Fruit fly (Drosophila melanogaster) ovary, adult (tissue): ENCODE results near the gene Trmt61.

Source experiments
- CG17801 ChIP-seq: fragments of 200-800 bp; optimal IDR thresholded peaks from 2 replicates; lab custom pipeline; 2019; ENCODE audit warnings: missing biosample characterization, mild to moderate bottlenecking, missing genetic modification characterization, moderate library complexity; ENCODE audit not compliant: partially characterized antibody

The Trmt61 gene

DNA sequence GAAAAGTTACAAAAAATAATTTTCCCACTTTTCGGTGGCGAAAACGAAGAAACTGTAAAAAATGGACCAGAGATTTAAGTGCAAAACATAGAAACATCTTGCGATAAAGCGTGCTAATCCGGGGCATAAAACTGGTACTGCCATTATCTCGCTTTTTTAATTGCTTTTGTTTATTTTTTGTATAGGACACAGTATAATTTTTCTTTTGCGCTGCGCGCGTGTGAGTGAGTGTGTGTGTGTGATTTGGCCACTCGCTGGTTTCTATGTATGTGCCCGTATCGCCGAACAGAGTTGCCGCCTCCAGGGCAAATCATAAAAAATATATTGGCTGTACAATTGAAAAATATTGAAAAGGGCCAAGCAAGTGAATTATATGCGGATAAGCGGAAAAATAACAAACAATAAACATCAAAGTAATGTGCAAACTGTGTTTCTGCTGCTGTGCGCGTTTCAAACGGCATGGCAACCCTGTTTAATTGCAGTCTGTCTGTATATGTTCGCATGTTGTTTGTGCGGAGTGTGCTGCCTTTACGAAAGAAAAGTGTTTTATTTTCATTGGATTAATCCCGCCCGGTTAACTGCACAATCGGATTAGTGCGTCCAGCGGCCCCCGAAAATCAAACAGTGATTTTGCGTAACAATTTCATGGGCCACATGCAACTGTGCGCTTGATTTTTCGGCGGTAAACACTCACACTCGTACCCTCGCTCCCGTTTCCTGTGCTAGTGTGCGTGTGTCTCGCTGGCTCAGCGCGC is 17.0 kb upstream of the Trmt61 start:
- peak; percentile 86 for TF ChIP-seq CG17801 (GFP tag; lab: Kevin White, UChicago)

dm6 chr3R:26052150-26052908 is 7.0 kb upstream of the Trmt61 start, which contains the start of the genes Exo84 and Vps2:
Exo84 (minus strand) TSS chr3R:26052257.
Vps2 (plus strand) TSS chr3R:26052821.
- TF ChIP-seq CG17801 (GFP tag; lab: Kevin White, UChicago): no peak

- TF ChIP-seq CG17801 (GFP tag; lab: Kevin White, UChicago): peak; percentile 85
These were observed 4.1 kb upstream of the Trmt61 start, which contains the start of gene Cmpk for dm6 chr3R:26055214-26055632. Cmpk (minus strand) TSS chr3R:26055438.

DNA sequence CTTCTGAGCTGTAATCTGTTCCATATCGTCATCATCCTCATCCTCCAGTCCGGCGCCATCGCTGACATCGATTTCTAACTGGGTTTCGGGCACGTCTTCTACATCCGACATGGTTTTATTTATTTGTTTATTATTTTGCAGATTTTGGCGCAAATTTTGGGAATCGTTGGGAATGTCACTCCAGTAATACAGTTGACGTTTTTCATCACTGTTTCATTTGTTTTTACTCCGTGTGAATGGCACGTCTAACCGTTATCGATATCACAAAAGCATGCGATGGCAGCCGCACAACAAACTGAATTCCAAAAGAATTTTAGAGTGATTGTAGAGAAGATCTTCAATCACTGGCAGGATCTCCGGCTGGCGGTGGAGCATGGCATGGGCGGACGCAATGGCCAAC is 2.9 kb upstream of the Trmt61 start, which contains the start of the genes Sld5 and CG14543:
Sld5 (minus strand) TSS at position 167 of the 400 bp plus-strand sequence.
CG14543 (plus strand) TSS at position 250 of the 400 bp plus-strand sequence.
- peak; percentile 8 for TF ChIP-seq CG17801 (GFP tag; lab: Kevin White, UChicago)

DNA sequence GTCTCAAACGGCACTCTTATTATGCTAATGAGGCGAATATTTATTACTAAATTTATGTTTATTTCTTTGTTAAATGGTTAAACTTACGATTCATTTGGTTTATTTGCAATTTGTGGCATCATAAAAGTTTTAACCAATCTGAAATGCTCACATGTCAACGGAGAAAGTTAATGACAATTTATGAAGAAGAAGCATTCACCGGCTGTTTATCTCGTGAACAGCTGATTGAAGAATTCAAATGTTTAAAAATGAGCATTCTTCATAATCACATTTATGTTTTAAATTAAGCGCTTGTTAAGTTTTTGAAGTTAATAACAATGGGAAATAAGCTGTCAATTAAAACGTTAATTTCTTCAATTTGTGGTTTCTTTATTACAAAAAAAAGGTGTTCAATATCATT is 1.2 kb upstream of the Trmt61 start, which contains the start of the genes PIG-P and Tcs6:
PIG-P (minus strand) TSS at position 158 of the 400 bp plus-strand sequence.
Tcs6 (minus strand) TSS at position 158 of the 400 bp plus-strand sequence.
- TF ChIP-seq CG17801 (GFP tag; lab: Kevin White, UChicago): no peak

dm6 chr3R:26062911-26063310 is 3.6 kb downstream of the Trmt61 start, which contains the start of gene CG14551:
CG14551 (minus strand) TSS chr3R:26063011.
- no peak for TF ChIP-seq CG17801 (GFP tag; lab: Kevin White, UChicago)

- no peak for TF ChIP-seq CG17801 (GFP tag; lab: Kevin White, UChicago)
These were observed 5.4 kb downstream of the Trmt61 start for dm6 chr3R:26064708-26065107.

dm6 chr3R:26068135-26068534 is 8.8 kb downstream of the Trmt61 start:
- no peak for TF ChIP-seq CG17801 (GFP tag; lab: Kevin White, UChicago)

dm6 chr3R:26072477-26072876 is 13.2 kb downstream of the Trmt61 start:
- TF ChIP-seq CG17801 (GFP tag; lab: Kevin White, UChicago): no peak

DNA sequence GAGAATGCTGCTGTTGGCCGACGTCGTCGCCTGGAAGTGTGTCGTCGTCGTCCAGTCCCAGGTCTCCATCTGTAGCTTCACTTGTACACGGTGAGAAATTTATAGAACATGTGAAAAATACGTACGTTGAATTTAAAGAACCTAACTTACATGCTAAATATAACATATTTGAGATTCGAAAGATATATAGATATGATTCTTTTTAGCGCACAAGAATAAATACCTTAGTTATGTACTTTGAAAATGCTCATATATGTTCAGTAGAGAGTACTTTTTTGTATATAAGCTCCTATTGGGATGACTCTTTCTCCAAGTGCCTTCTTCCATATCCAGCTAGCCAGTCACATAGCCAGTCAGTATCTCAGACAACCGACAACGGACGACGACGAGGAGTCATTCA is 16.0 kb downstream of the Trmt61 start:
- TF ChIP-seq CG17801 (GFP tag; lab: Kevin White, UChicago): no peak

dm6 chr3R:26081380-26081991 is 22.2 kb downstream of the Trmt61 start:
- TF ChIP-seq CG17801 (GFP tag; lab: Kevin White, UChicago): no peak

DNA sequence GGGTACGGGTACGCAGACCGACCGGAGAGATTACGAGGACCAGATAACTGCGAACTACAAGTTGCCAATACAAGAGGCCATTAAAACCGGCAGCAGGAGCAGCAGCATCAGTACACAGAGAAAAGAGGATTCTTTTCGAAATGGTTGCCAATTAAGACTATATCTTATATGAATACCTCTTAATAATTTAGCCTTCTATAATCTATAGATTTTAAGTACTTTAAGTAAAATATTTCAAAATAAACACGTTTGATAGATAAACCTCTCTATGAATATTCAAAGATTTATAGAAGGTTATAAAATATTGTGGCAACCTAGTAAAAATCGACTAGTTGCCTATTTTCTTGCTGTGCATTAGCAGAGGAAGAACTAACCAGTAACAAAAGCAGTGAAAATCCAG is 36.3 kb downstream of the Trmt61 start:
- no peak for TF ChIP-seq CG17801 (GFP tag; lab: Kevin White, UChicago)

DNA sequence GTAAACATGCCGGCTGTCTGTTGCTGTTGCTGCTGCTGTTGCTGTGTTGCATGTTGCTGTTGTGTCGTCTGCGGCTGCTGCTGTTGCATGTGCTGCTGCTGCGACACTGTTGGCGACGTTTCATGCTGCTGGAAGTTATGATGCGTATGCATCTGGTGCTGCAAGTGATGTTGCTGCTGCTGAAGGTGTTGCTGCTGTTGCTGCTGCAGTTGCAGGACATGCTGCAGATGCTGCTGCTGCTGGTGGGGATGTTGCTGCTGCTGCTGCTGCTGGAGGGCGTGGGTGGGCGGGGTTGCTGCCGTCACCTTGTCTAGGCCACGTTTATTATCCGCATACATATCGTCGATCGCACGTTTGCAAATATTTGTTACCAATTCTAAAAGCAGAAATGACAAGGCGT is 36.9 kb downstream of the Trmt61 start:
- no peak for TF ChIP-seq CG17801 (GFP tag; lab: Kevin White, UChicago)

DNA sequence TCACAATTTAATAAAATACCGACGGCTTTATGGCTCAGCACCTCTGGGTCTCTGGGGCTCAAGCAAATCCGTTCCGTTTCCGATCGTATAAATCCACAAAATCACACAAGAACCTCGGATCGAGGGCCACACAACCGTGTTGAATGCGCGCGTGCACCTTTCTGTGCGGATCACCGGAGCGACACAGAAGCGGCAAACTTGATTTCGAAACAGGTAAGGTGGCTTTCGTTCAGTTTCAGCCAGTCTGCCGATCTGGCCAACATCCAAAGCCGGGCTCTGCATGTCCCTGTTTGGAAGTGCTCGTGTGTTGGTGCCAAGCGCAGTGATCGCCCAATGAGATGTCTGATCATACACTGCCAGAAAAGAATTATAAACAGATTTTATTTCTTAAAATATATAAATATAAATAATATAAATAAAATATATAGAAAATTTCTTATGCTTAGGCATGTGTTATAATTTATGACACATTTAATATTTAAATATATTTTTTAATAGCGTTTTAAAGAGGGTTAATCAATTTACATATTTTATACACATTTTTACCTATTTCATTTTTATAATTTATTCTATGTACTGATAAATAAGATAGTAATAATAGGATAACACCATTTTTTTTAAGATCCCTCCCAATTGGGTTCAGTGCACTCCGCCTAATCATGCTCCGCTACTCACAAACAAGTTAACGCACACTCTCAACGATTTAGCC is 39.4 kb downstream of the Trmt61 start, which contains the start of gene dysf:
dysf (minus strand) TSS at position 210 of the 709 bp plus-strand sequence.
- no peak for TF ChIP-seq CG17801 (GFP tag; lab: Kevin White, UChicago)
